Worm (Caenorhabditis elegans): ENCODE results near the gene letm-1.

The letm-1 gene

ce11 chrV:13678542-13678941, 17.5 kb downstream of the letm-1 start, which contains the start of the genes tag-65 and ccz-1 (continued):
- TF ChIP-seq pros-1 (tag; optimal IDR thresholded peaks at IDR 0.05) (no peak), ceh-30 (tag; optimal IDR thresholded peaks at IDR 0.05) (no peak), hlh-13 (GFP tag; optimal IDR thresholded peaks at IDR 0.05) (no peak), fkh-10 (GFP tag; optimal IDR thresholded peaks at IDR 0.05) (no peak), F13H6.1 (tag; optimal IDR thresholded peaks at IDR 0.05) (no peak), lin-11 (tag; optimal IDR thresholded peaks at IDR 0.05) (no peak), gmeb-2 (tag; optimal IDR thresholded peaks at IDR 0.05) (no peak), pha-4 (tag; optimal IDR thresholded peaks at IDR 0.05) (no peak), nhr-232 (tag; optimal IDR thresholded peaks at IDR 0.05) (no peak), ceh-48 (tag; optimal IDR thresholded peaks at IDR 0.05) (no peak), unc-55 (GFP tag; optimal IDR thresholded peaks at IDR 0.05) (peak; percentile 84), eyg-1 (tag; optimal IDR thresholded peaks at IDR 0.05) (no peak), ceh-34 (tag; optimal IDR thresholded peaks at IDR 0.05) (no peak), pha-2 (tag; optimal IDR thresholded peaks at IDR 0.05) (no peak), rnt-1 (tag; optimal IDR thresholded peaks at IDR 0.05) (no peak), ceh-6 (GFP tag; optimal IDR thresholded peaks at IDR 0.05) (no peak), hlh-30 (tag; optimal IDR thresholded peaks at IDR 0.05; ENCODE audit: insufficient read depth) (no peak), unc-42 (tag; optimal IDR thresholded peaks at IDR 0.05) (peak; percentile 62), ceh-31 (tag; optimal IDR thresholded peaks at IDR 0.05) (peak; percentile 35), ttx-3 (tag; optimal IDR thresholded peaks at IDR 0.05) (peak; percentile 35), ceh-14 (tag; optimal IDR thresholded peaks at IDR 0.05) (no peak), lim-6 (tag; optimal IDR thresholded peaks at IDR 0.05) (no peak), fkh-6 (tag; optimal IDR thresholded peaks at IDR 0.05) (no peak), C38D4.7 (GFP tag; optimal IDR thresholded peaks at IDR 0.05) (no peak), dmd-4 (tag; optimal IDR thresholded peaks at IDR 0.05; ENCODE audit: borderline replicate concordance) (no peak), ceh-2 (tag; optimal IDR thresholded peaks at IDR 0.05) (no peak), ref-2 (tag; optimal IDR thresholded peaks at IDR 0.05) (no peak), sdc-2 (tag; optimal IDR thresholded peaks at IDR 0.05) (no peak), madf-2 (tag; optimal IDR thresholded peaks at IDR 0.05) (no peak), ceh-45 (GFP tag; IDR thresholded peaks at IDR 0.05) (no peak), nfya-1 (tag; optimal IDR thresholded peaks at IDR 0.05) (peak; percentile 71), sox-2 (GFP tag; IDR thresholded peaks at IDR 0.05) (no peak), ceh-9 (tag; optimal IDR thresholded peaks at IDR 0.05) (no peak), hlh-8 (tag; optimal IDR thresholded peaks at IDR 0.05) (no peak), ceh-18 (tag; optimal IDR thresholded peaks at IDR 0.05) (no peak), odd-2 (tag; optimal IDR thresholded peaks at IDR 0.05) (no peak), mec-3 (tag; optimal IDR thresholded peaks at IDR 0.05; ENCODE audit: borderline replicate concordance) (no peak), unc-3 (GFP tag; conservative IDR thresholded peaks at IDR 0.05) (no peak), unc-3 (tag; optimal IDR thresholded peaks at IDR 0.05) (no peak), pax-1 (tag; optimal IDR thresholded peaks at IDR 0.05) (no peak), dve-1 (tag; optimal IDR thresholded peaks at IDR 0.05) (no peak), ztf-16 (tag; optimal IDR thresholded peaks at IDR 0.05) (no peak), C08G9.2 (tag; optimal IDR thresholded peaks at IDR 0.05) (no peak), T23F11.4 (GFP tag; optimal IDR thresholded peaks at IDR 0.05) (no peak), elt-4 (tag; optimal IDR thresholded peaks at IDR 0.05) (no peak)

- no peak for TF ChIP-seq madf-2 (tag; optimal IDR thresholded peaks at IDR 0.05)
- TF ChIP-seq sox-4 (tag; optimal IDR thresholded peaks at IDR 0.05) = no peak
- TF ChIP-seq npax-4 (tag; optimal IDR thresholded peaks at IDR 0.05) = no peak
- TF ChIP-seq ceh-31 (tag; optimal IDR thresholded peaks at IDR 0.05) = no peak
- TF ChIP-seq fkh-10 (GFP tag; optimal IDR thresholded peaks at IDR 0.05) = no peak
- no peak for TF ChIP-seq lim-6 (tag; optimal IDR thresholded peaks at IDR 0.05)
- no peak for TF ChIP-seq hlh-6 (tag; optimal IDR thresholded peaks at IDR 0.05)
- TF ChIP-seq ahr-1 (tag; optimal IDR thresholded peaks at IDR 0.05) = no peak
- no peak for TF ChIP-seq dve-1 (tag; optimal IDR thresholded peaks at IDR 0.05)
- no peak for TF ChIP-seq C38D4.7 (GFP tag; optimal IDR thresholded peaks at IDR 0.05)
These were observed 18.8 kb downstream of the letm-1 start for ce11 chrV:13679859-13680258.

Measured in whole organism, late embryonic.